Worm (Caenorhabditis elegans) whole organism, late embryonic: ENCODE measurements around the gene pgp-10.

Experiments used
- F13H6.1 ChIP-seq: sonication (generic microtip); optimal IDR thresholded peaks from 2 replicates; lab custom pipeline; 2016; ENCODE audit warnings: missing genetic modification characterization, missing compliant biosample characterization
- ceh-22 ChIP-seq: sonication (generic microtip); optimal IDR thresholded peaks from 2 replicates; lab custom pipeline; 2017; ENCODE audit warnings: missing biosample characterization, missing genetic modification characterization
- gmeb-2 ChIP-seq: sonication (generic microtip); optimal IDR thresholded peaks from 2 replicates; lab custom pipeline; 2016; ENCODE audit warnings: missing genetic modification characterization, inconsistent platforms, missing compliant biosample characterization
- pag-3 ChIP-seq: sonication (generic microtip); optimal IDR thresholded peaks from 2 replicates; lab custom pipeline; 2016; ENCODE audit warnings: missing compliant biosample characterization, missing genetic modification characterization, borderline replicate concordance
- pax-1 ChIP-seq: fragments of 150-350 bp; optimal IDR thresholded peaks from 2 replicates; lab custom pipeline; 2014; ENCODE audit warnings: missing biosample characterization, missing genetic modification characterization
- tbx-2 ChIP-seq: sonication (generic microtip); optimal IDR thresholded peaks from 2 replicates; lab custom pipeline; 2016; ENCODE audit warnings: missing genetic modification characterization, missing compliant biosample characterization

DNA sequence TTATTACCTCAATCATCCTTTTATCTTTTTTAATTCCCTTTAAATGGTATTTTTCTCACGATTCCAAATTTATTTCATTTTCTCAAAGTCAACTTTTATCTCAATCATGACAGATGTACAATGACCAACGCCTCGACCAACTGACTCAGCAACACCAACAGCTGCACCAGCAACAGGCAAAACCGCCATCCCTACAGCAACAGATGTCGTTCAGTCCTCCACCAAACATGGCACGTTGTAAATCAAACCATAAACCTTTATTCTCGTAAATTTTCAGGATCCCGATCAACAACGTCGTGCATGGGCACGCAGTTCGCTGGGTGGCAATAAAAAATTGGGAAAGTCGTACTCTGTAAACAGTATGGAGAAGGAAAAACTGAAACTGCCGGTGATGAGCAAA is 3.9 kb downstream of the pgp-10 start:
- TF ChIP-seq F13H6.1 (tag; lab: Kevin White, UChicago) (no peak), gmeb-2 (no peak), ceh-22 (no peak), pag-3 (tag; lab: Kevin White, UChicago) (no peak), pax-1 (tag; lab: Kevin White, UChicago) (no peak), tbx-2 (tag; lab: Kevin White, UChicago) (no peak)
